Fruit fly (Drosophila melanogaster): Measurements from ENCODE around the gene CG43168.

CG43168 gene

DNA sequence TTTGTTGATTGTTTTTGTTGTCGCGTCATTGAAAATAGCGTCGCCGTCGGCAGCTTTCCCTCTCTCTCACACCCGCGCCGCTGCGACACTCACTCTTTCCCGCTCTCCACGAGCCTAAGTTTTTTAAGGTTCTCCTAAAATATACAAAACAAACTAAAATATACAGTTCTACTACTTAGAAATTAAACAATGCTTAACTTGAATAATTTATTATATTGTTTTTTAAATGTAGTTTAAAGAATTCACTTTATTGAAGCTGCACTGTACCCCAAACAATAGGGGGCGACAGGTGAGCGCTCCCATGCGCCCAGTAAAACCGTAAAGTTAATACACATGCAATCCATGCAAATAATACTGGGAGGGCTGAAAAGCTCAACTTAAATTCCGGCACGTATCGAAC, 21.9 kb upstream of the CG43168 start:
- TF ChIP-seq Myc (optimal IDR thresholded peaks at IDR 0.05) (no peak), br (GFP tag; optimal IDR thresholded peaks at IDR 0.05) (no peak), rgr (GFP tag; optimal IDR thresholded peaks at IDR 0.05) (no peak), CrebA (GFP tag; optimal IDR thresholded peaks at IDR 0.05; ENCODE audit: borderline replicate concordance) (no peak), h (GFP tag; optimal IDR thresholded peaks at IDR 0.05) (no peak)

- TF ChIP-seq Vsx2 (GFP tag; optimal IDR thresholded peaks at IDR 0.05; ENCODE audit: partially characterized antibody) (no peak), Hr78 (GFP tag; optimal IDR thresholded peaks at IDR 0.05) (no peak), Rel (GFP tag; optimal IDR thresholded peaks at IDR 0.05) (no peak), Rel (tag; optimal IDR thresholded peaks at IDR 0.05) (peak; percentile 74)
These were observed 21.0 kb upstream of the CG43168 start for dm6 chr3L:6254427-6255105.

DNA sequence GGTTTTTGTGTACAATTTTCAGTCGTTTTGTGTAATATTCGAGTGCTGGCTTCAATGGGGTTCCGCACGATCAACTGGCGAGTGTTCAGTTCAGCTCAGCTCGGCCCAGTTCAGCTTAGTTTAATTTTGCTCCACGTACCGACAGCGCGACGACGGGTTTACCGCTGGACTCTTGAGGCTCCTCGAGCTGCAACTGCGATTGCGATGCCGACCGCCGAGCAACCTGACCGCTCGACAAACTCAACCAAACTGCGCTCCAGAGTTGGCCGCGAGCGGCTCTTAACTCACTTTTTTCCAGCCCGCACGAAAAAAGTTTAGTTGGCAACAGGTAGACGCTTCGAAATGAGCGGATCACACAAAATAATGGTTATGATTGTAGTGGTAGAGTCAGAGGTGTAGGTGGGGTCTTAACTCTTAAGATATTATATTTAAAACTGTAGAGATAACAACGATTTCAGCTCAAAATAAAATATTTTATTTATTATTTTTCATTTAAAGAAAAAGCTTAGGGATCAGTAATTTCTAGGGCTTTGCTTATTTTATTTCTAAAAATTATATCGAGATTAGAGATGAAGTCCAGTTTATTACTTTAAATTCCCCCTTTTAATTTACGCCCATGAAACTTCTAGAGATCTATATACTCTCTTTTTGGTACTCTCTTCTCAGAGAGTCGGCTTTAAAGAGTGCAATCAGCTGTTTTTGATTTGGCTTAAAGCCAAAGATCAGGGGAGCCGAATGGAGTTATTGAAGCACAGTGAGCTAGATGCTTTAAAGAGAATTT, 19.0 kb upstream of the CG43168 start, which contains the start of gene Best2:
Gene Best2 (minus strand): TSS at position 258 of the 781 bp plus-strand sequence.
- TF ChIP-seq woc (GFP tag; optimal IDR thresholded peaks at IDR 0.05) = peak; percentile 90
- peak; percentile 94 for TF ChIP-seq CG9705 (GFP tag; optimal IDR thresholded peaks at IDR 0.05)
- peak; percentile 95 for TF ChIP-seq rgr (GFP tag; optimal IDR thresholded peaks at IDR 0.05)
- peak; percentile 90 for TF ChIP-seq Hnf4 (GFP tag; optimal IDR thresholded peaks at IDR 0.05)
- TF ChIP-seq CG32264 (GFP tag; optimal IDR thresholded peaks at IDR 0.05) = peak; percentile 48
- TF ChIP-seq Abd-B (GFP tag; optimal IDR thresholded peaks at IDR 0.05) = no peak
- no peak for TF ChIP-seq N (GFP tag; optimal IDR thresholded peaks at IDR 0.05)
- TF ChIP-seq jim (GFP tag; optimal IDR thresholded peaks at IDR 0.05) = no peak
- TF ChIP-seq psq (GFP tag; optimal IDR thresholded peaks at IDR 0.05) = peak; percentile 93
- peak; percentile 91 for TF ChIP-seq tai (GFP tag; optimal IDR thresholded peaks at IDR 0.05)
- TF ChIP-seq foxo (GFP tag; optimal IDR thresholded peaks at IDR 0.05) = peak in 1 of 2 experiments; percentile 96
- peak in 1 of 2 experiments; percentile 39 for TF ChIP-seq dl (GFP tag; optimal IDR thresholded peaks at IDR 0.05; ENCODE audit: insufficient read depth in 1 of 2, partially characterized antibody in 2 of 2)
- no peak for TF ChIP-seq usp (GFP tag; optimal IDR thresholded peaks at IDR 0.05)
- TF ChIP-seq CrebA (GFP tag; optimal IDR thresholded peaks at IDR 0.05; ENCODE audit: borderline replicate concordance) = peak; percentile 5
- peak; percentile 97 for TF ChIP-seq fru (GFP tag; optimal IDR thresholded peaks at IDR 0.05)
- TF ChIP-seq ey (GFP tag; optimal IDR thresholded peaks at IDR 0.05) = peak; percentile 95
- no peak for TF ChIP-seq Dfd (GFP tag; optimal IDR thresholded peaks at IDR 0.05)
- TF ChIP-seq GATAd (GFP tag; optimal IDR thresholded peaks at IDR 0.05) = peak; percentile 26
- TF ChIP-seq Jra (GFP tag; optimal IDR thresholded peaks at IDR 0.05) = peak; percentile 85
- peak; percentile 97 for TF ChIP-seq Sp1 (GFP tag; optimal IDR thresholded peaks at IDR 0.05)
- TF ChIP-seq lola (GFP tag; optimal IDR thresholded peaks at IDR 0.05) = no peak
- peak; percentile 97 for TF ChIP-seq h (GFP tag; optimal IDR thresholded peaks at IDR 0.05)
- TF ChIP-seq Vsx2 (GFP tag; optimal IDR thresholded peaks at IDR 0.05; ENCODE audit: partially characterized antibody) = no peak
- TF ChIP-seq pan (optimal IDR thresholded peaks at IDR 0.05) = no peak
- TF ChIP-seq Hr83 (GFP tag; optimal IDR thresholded peaks at IDR 0.05; ENCODE audit: poor library complexity, severe bottlenecking) = no peak
- peak; percentile 84 for TF ChIP-seq sage (GFP tag; optimal IDR thresholded peaks at IDR 0.05)
- peak; percentile 97 for TF ChIP-seq HLH106 (tag; optimal IDR thresholded peaks at IDR 0.05)
- peak; percentile 91 for TF ChIP-seq Rel (GFP tag; optimal IDR thresholded peaks at IDR 0.05)
- peak; percentile 82 for TF ChIP-seq Rel (tag; optimal IDR thresholded peaks at IDR 0.05)
- peak; percentile 91 for TF ChIP-seq dmrt93B (GFP tag; optimal IDR thresholded peaks at IDR 0.05)
- peak; percentile 20 for TF ChIP-seq Mio (GFP tag; optimal IDR thresholded peaks at IDR 0.05)
- TF ChIP-seq brk (GFP tag; optimal IDR thresholded peaks at IDR 0.05) = peak; percentile 91
- TF ChIP-seq Myc (optimal IDR thresholded peaks at IDR 0.05) = no peak
- peak; percentile 97 for TF ChIP-seq br (GFP tag; optimal IDR thresholded peaks at IDR 0.05)
- TF ChIP-seq Hr78 (GFP tag; optimal IDR thresholded peaks at IDR 0.05) = no peak
- peak; percentile 73 for TF ChIP-seq sv (GFP tag; optimal IDR thresholded peaks at IDR 0.05)
- peak; percentile 7 for TF ChIP-seq Dif (GFP tag; optimal IDR thresholded peaks at IDR 0.05; ENCODE audit: partially characterized antibody)
- peak; percentile 96 for TF ChIP-seq OdsH (GFP tag; optimal IDR thresholded peaks at IDR 0.05)
- TF ChIP-seq dsf (GFP tag; optimal IDR thresholded peaks at IDR 0.05; ENCODE audit: borderline replicate concordance) = peak; percentile 77

Measured in whole organism, wandering third instar larva.